Worm (Caenorhabditis elegans) whole organism, midembryonic: ENCODE data around the gene Y53C12A.8.

Experiments
- T22C8.4 ChIP-seq: fragments of 200-800 bp; sonication (Bioruptor generic); IDR thresholded peaks from 2 replicates; pipeline ENCODE4 v1.3.6; 2022; ENCODE audit warnings: missing genetic modification characterization, missing compliant biosample characterization
- cog-1 ChIP-seq: sonication (generic microtip); optimal IDR thresholded peaks from 2 replicates; lab custom pipeline; 2016; ENCODE audit warnings: missing genetic modification characterization, missing compliant biosample characterization
- flt-1 ChIP-seq: fragments of 200-800 bp; sonication (Bioruptor generic); IDR thresholded peaks from 2 replicates; pipeline ENCODE4 v1.3.6; 2022; ENCODE audit warnings: missing genetic modification characterization, missing compliant biosample characterization
- klf-2 ChIP-seq: fragments of 200-800 bp; sonication (Bioruptor generic); conservative IDR thresholded peaks from 2 replicates; pipeline ENCODE4 v1.3.6; 2022; ENCODE audit warnings: missing genetic modification reagents, missing genetic modification characterization, missing compliant biosample characterization
- med-1 ChIP-seq: sonication (generic microtip); optimal IDR thresholded peaks from 2 replicates; lab custom pipeline; 2017; ENCODE audit warnings: missing genetic modification characterization, mild to moderate bottlenecking, missing compliant biosample characterization, antibody characterized with exemption, missing genetic modification reagents; ENCODE audit not compliant: insufficient read depth
- ref-1 ChIP-seq: fragments of 200-800 bp; sonication (Bioruptor generic); conservative IDR thresholded peaks from 2 replicates; pipeline ENCODE4 v1.3.6; 2022; ENCODE audit warnings: missing genetic modification reagents, missing genetic modification characterization, missing compliant biosample characterization
- tab-1 ChIP-seq: fragments of 200-800 bp; sonication (Bioruptor generic); IDR thresholded peaks from 2 replicates; pipeline ENCODE4 v1.3.6; 2022; ENCODE audit warnings: missing genetic modification characterization, missing compliant biosample characterization
- ztf-23 ChIP-seq: fragments of 200-800 bp; sonication (Bioruptor generic); IDR thresholded peaks from 2 replicates; pipeline ENCODE4 v1.3.6; 2022; ENCODE audit warnings: missing genetic modification reagents, missing genetic modification characterization, missing compliant biosample characterization
- ztf-29 ChIP-seq: fragments of 200-800 bp; sonication (Bioruptor generic); IDR thresholded peaks from 2 replicates; pipeline ENCODE4 v1.3.6; 2022; ENCODE audit warnings: missing genetic modification reagents, missing genetic modification characterization, missing compliant biosample characterization

Gene Y53C12A.8

ce11 chrII:9703601-9704000, 3.3 kb upstream of the Y53C12A.8 start, which contains the start of gene mop-25.2:
mop-25.2 (minus strand) TSS chrII:9703701.
- TF ChIP-seq med-1 (GFP tag; lab: Kevin White, UChicago) (no peak), ztf-29 (GFP tag; lab: Robert Waterston, UW) (no peak), ref-1 (GFP tag; lab: Robert Waterston, UW) (no peak), ztf-23 (GFP tag; lab: Robert Waterston, UW) (no peak), T22C8.4 (no peak)

ce11 chrII:9695942-9696341, 4.3 kb downstream of the Y53C12A.8 start:
- no peak for TF ChIP-seq ref-1 (GFP tag; lab: Robert Waterston, UW)
- no peak for TF ChIP-seq ztf-29 (GFP tag; lab: Robert Waterston, UW)
- no peak for TF ChIP-seq T22C8.4
- TF ChIP-seq cog-1 (tag; lab: Kevin White, UChicago), result no peak

ce11 chrII:9691839-9692238, 8.4 kb downstream of the Y53C12A.8 start, which contains the start of gene nlp-11:
nlp-11 (minus strand) TSS chrII:9691939.
- TF ChIP-seq T22C8.4 (no peak), ztf-23 (GFP tag; lab: Robert Waterston, UW) (no peak), med-1 (GFP tag; lab: Kevin White, UChicago) (no peak), ztf-29 (GFP tag; lab: Robert Waterston, UW) (no peak), flt-1 (GFP tag; lab: Robert Waterston, UW) (no peak), cog-1 (tag; lab: Kevin White, UChicago) (no peak), tab-1 (no peak), ref-1 (GFP tag; lab: Robert Waterston, UW) (no peak), klf-2 (GFP tag; lab: Robert Waterston, UW) (no peak)

ce11 chrII:9690067-9690632, 10.1 kb downstream of the Y53C12A.8 start:
- TF ChIP-seq ref-1 (GFP tag; lab: Robert Waterston, UW) (no peak), flt-1 (GFP tag; lab: Robert Waterston, UW) (no peak), klf-2 (GFP tag; lab: Robert Waterston, UW) (no peak), T22C8.4 (no peak), cog-1 (tag; lab: Kevin White, UChicago) (no peak), tab-1 (no peak), ztf-23 (GFP tag; lab: Robert Waterston, UW) (no peak), ztf-29 (GFP tag; lab: Robert Waterston, UW) (no peak)

- TF ChIP-seq med-1 (GFP tag; lab: Kevin White, UChicago) (no peak), T22C8.4 (no peak), cog-1 (tag; lab: Kevin White, UChicago) (no peak), ref-1 (GFP tag; lab: Robert Waterston, UW) (no peak), flt-1 (GFP tag; lab: Robert Waterston, UW) (no peak), klf-2 (GFP tag; lab: Robert Waterston, UW) (no peak), tab-1 (no peak), ztf-29 (GFP tag; lab: Robert Waterston, UW) (no peak), ztf-23 (GFP tag; lab: Robert Waterston, UW) (no peak)
These were observed 13.5 kb downstream of the Y53C12A.8 start, which contains the start of gene ZK1320.9 for ce11 chrII:9686663-9687193. ZK1320.9 (minus strand) TSS chrII:9686713.

- TF ChIP-seq cog-1 (tag; lab: Kevin White, UChicago) (no peak), med-1 (GFP tag; lab: Kevin White, UChicago) (no peak), ref-1 (GFP tag; lab: Robert Waterston, UW) (no peak), T22C8.4 (no peak), klf-2 (GFP tag; lab: Robert Waterston, UW) (no peak), ztf-29 (GFP tag; lab: Robert Waterston, UW) (no peak), tab-1 (no peak), flt-1 (GFP tag; lab: Robert Waterston, UW) (no peak), ztf-23 (GFP tag; lab: Robert Waterston, UW) (no peak)
These were observed 16.1 kb downstream of the Y53C12A.8 start for ce11 chrII:9684175-9684574.

ce11 chrII:9682044-9682443, 18.2 kb downstream of the Y53C12A.8 start:
- no peak for TF ChIP-seq T22C8.4
- TF ChIP-seq cog-1 (tag; lab: Kevin White, UChicago), result no peak
- no peak for TF ChIP-seq ztf-29 (GFP tag; lab: Robert Waterston, UW)
- TF ChIP-seq flt-1 (GFP tag; lab: Robert Waterston, UW), result no peak
- no peak for TF ChIP-seq ztf-23 (GFP tag; lab: Robert Waterston, UW)
- TF ChIP-seq klf-2 (GFP tag; lab: Robert Waterston, UW), result no peak
- TF ChIP-seq med-1 (GFP tag; lab: Kevin White, UChicago), result no peak
- TF ChIP-seq ref-1 (GFP tag; lab: Robert Waterston, UW), result no peak
- no peak for TF ChIP-seq tab-1

ce11 chrII:9680493-9680892, 19.8 kb downstream of the Y53C12A.8 start, which contains the start of gene ZK1320.13:
ZK1320.13 (plus strand) TSS chrII:9680793.
- TF ChIP-seq ztf-29 (GFP tag; lab: Robert Waterston, UW) (no peak), med-1 (GFP tag; lab: Kevin White, UChicago) (no peak), klf-2 (GFP tag; lab: Robert Waterston, UW) (no peak), T22C8.4 (no peak), tab-1 (no peak), ref-1 (GFP tag; lab: Robert Waterston, UW) (no peak), cog-1 (tag; lab: Kevin White, UChicago) (no peak), ztf-23 (GFP tag; lab: Robert Waterston, UW) (no peak), flt-1 (GFP tag; lab: Robert Waterston, UW) (no peak)

- no peak for TF ChIP-seq klf-2 (GFP tag; lab: Robert Waterston, UW)
- TF ChIP-seq cog-1 (tag; lab: Kevin White, UChicago), result no peak
- no peak for TF ChIP-seq ref-1 (GFP tag; lab: Robert Waterston, UW)
- no peak for TF ChIP-seq med-1 (GFP tag; lab: Kevin White, UChicago)
- TF ChIP-seq ztf-23 (GFP tag; lab: Robert Waterston, UW), result no peak
- no peak for TF ChIP-seq ztf-29 (GFP tag; lab: Robert Waterston, UW)
- no peak for TF ChIP-seq tab-1
- no peak for TF ChIP-seq T22C8.4
- TF ChIP-seq flt-1 (GFP tag; lab: Robert Waterston, UW), result no peak
These were observed 20.4 kb downstream of the Y53C12A.8 start for ce11 chrII:9679842-9680241.
